Worm (Caenorhabditis elegans) whole organism, L1 larva: ENCODE data around the gene hrg-1.
A peak's percentile ranks its signal among the peaks of the same experiment; 100 is the strongest.

ENCODE experiments used
- C04F5.9 ChIP-seq: sonication (generic microtip); optimal IDR thresholded peaks from 2 replicates; lab custom pipeline; 2016; ENCODE audit warnings: missing genetic modification characterization, missing compliant biosample characterization
- alr-1 ChIP-seq: fragments of 200-800 bp; sonication (Bioruptor generic); optimal IDR thresholded peaks from 2 replicates; lab custom pipeline; 2018; ENCODE audit warnings: borderline replicate concordance, mild to moderate bottlenecking, missing genetic modification characterization, missing compliant biosample characterization
- blmp-1 ChIP-seq: fragments of 150-350 bp; optimal IDR thresholded peaks from 2 replicates; lab custom pipeline; 2014; ENCODE audit warnings: missing biosample characterization, missing genetic modification characterization
- ces-1 ChIP-seq: fragments of 150-350 bp; optimal IDR thresholded peaks from 2 replicates; lab custom pipeline; 2014; ENCODE audit warnings: missing biosample characterization, missing genetic modification reagents, missing genetic modification characterization
- dpl-1 ChIP-seq, 3 experiments: fragments of 150-350 bp in 2 of 3; sonication (generic microtip) in 1 of 3; optimal IDR thresholded peaks; 2 replicates each; lab custom pipeline; 2014 to 2017; ENCODE audit warnings: missing biosample characterization in 3 of 3, missing genetic modification characterization in 3 of 3, missing genetic modification reagents in 3 of 3
- elt-2 ChIP-seq: sonication (generic microtip); optimal IDR thresholded peaks from 2 replicates; lab custom pipeline; 2016; ENCODE audit warnings: missing genetic modification characterization, mild to moderate bottlenecking, inconsistent platforms, missing compliant biosample characterization, missing genetic modification reagents
- fkh-10 ChIP-seq: sonication (generic microtip); optimal IDR thresholded peaks from 2 replicates; lab custom pipeline; 2017; ENCODE audit warnings: missing biosample characterization, missing genetic modification reagents, missing genetic modification characterization
- lin-14 ChIP-seq: fragments of 200-800 bp; sonication (Bioruptor generic); optimal IDR thresholded peaks from 2 replicates; lab custom pipeline; 2018; ENCODE audit warnings: mild to moderate bottlenecking, missing genetic modification characterization, moderate library complexity, missing compliant biosample characterization
- lin-35 ChIP-seq, 2 experiments: fragments of 150-350 bp; optimal IDR thresholded peaks; 2 replicates each; lab custom pipeline; 2014; ENCODE audit warnings: missing biosample characterization in 2 of 2, missing genetic modification characterization in 2 of 2, missing genetic modification reagents in 2 of 2
- lir-3 ChIP-seq: sonication (generic microtip); optimal IDR thresholded peaks from 2 replicates; lab custom pipeline; 2016; ENCODE audit warnings: mild to moderate bottlenecking, missing genetic modification characterization, moderate library complexity, missing compliant biosample characterization; ENCODE audit not compliant: poor library complexity
- mdl-1 ChIP-seq, 2 experiments: fragments of 150-350 bp; optimal IDR thresholded peaks; 2 replicates each; lab custom pipeline; 2014 to 2017; ENCODE audit warnings: missing biosample characterization in 2 of 2, missing genetic modification characterization in 2 of 2, inconsistent platforms in 1 of 2
- nhr-12 ChIP-seq: sonication (generic microtip); optimal IDR thresholded peaks from 2 replicates; lab custom pipeline; 2017; ENCODE audit warnings: missing biosample characterization, missing genetic modification characterization
- nhr-20 ChIP-seq: sonication (generic microtip); optimal IDR thresholded peaks from 2 replicates; lab custom pipeline; 2016; ENCODE audit warnings: mild to moderate bottlenecking, missing genetic modification characterization, missing compliant biosample characterization
- nhr-47 ChIP-seq: sonication (generic microtip); optimal IDR thresholded peaks from 2 replicates; lab custom pipeline; 2016; ENCODE audit warnings: mild to moderate bottlenecking, missing genetic modification characterization, moderate library complexity, missing compliant biosample characterization
- nhr-71 ChIP-seq: sonication (generic microtip); optimal IDR thresholded peaks from 2 replicates; lab custom pipeline; 2016; ENCODE audit warnings: mild to moderate bottlenecking, missing genetic modification characterization, moderate library complexity, missing compliant biosample characterization
- nhr-76 ChIP-seq: sonication (generic microtip); optimal IDR thresholded peaks from 2 replicates; lab custom pipeline; 2017; ENCODE audit warnings: missing biosample characterization, missing genetic modification characterization
- nhr-85 ChIP-seq: sonication (generic microtip); peaks from one replicate; lab custom pipeline; 2016; ENCODE audit warnings: missing genetic modification characterization, inconsistent platforms, missing compliant biosample characterization
- nhr-90 ChIP-seq: sonication (generic microtip); optimal IDR thresholded peaks from 2 replicates; lab custom pipeline; 2016; ENCODE audit warnings: mild to moderate bottlenecking, missing genetic modification characterization, missing compliant biosample characterization; ENCODE audit not compliant: poor library complexity
- rnt-1 ChIP-seq: sonication (generic microtip); optimal IDR thresholded peaks from 2 replicates; lab custom pipeline; 2016; ENCODE audit warnings: mild to moderate bottlenecking, missing genetic modification characterization, moderate library complexity, missing compliant biosample characterization

hrg-1 gene

DNA sequence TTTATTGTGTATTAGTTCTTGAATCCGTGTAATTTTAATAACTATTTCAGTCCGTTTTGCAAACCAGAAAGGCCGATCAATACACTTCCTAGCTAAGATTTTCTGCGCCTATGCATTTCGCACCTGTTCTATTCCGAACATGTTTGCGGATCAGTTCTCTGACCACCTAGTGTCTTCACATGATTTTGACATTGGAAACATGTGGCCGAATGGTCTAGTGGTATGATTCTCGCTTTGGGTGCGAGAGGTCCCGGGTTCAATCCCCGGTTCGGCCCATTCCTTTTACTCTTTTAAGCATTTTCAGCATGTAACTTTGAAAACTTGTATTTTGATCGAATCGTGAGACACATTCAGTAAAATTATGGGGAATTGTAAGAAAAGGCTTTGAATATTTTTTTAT lies 46.7 kb downstream of the hrg-1 start (continued):
- TF ChIP-seq blmp-1 (tag; lab: Kevin White, UChicago) (peak; percentile 17), dpl-1 (GFP tag; optimal IDR thresholded peaks at IDR 0.05; lab: Kevin White, UChicago) (no peak), nhr-71 (tag; lab: Kevin White, UChicago) (peak; percentile 22), mdl-1 (tag; optimal IDR thresholded peaks at IDR 0.05; lab: Kevin White, UChicago) (peak in 1 of 2 experiments; percentile 6), nhr-20 (tag; lab: Kevin White, UChicago) (peak; percentile 26)

DNA sequence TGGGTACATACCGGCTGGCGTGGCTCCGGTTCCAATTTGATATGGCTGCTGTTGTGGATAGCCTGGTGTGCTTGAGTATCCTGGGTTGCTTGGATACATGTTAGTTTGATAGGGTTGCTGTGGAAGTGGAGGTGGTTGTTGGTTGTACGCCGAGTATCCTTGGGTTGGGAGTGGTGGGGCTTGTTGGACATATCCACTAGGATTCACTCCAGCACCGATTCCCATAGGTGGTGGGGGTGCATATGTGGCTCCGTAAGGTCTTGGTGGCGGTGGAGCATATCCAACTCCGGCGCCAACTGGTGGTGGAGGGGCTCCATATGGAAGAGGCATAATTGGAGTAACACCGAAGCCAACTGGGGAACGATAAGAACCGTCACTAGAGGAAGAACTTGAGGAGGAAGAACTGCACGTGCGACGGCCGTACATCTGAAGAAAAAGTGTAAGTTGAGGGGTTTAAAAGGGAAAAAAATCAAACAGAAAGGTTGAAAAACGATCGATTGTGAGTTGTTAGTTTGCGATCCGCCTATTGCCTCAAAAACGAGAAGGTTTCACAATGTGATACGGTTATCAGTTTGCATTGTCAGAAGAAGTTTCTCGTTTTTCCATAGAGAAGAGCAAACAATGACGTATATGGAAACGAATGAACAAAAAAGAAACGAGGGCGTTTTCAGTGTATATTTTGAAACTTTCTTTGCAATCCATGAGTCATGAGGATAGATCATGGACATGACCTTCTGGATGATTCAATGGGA lies 47.6 kb downstream of the hrg-1 start, which contains the start of gene C16B8.3:
TSS of gene C16B8.3 (minus strand) at position 426 of the 752 bp plus-strand sequence.
- peak in 1 of 2 experiments; percentile 3 for TF ChIP-seq mdl-1 (tag; optimal IDR thresholded peaks at IDR 0.05; lab: Kevin White, UChicago)
- peak; percentile 73 for TF ChIP-seq elt-2
- peak; percentile 10 for TF ChIP-seq nhr-20 (tag; lab: Kevin White, UChicago)
- TF ChIP-seq lin-35 (GFP tag; optimal IDR thresholded peaks at IDR 0.05; lab: Kevin White, UChicago): peak in 1 of 2 experiments; percentile 23
- TF ChIP-seq nhr-85 (tag; lab: Kevin White, UChicago): no peak
- TF ChIP-seq nhr-47 (tag; lab: Kevin White, UChicago): no peak

DNA sequence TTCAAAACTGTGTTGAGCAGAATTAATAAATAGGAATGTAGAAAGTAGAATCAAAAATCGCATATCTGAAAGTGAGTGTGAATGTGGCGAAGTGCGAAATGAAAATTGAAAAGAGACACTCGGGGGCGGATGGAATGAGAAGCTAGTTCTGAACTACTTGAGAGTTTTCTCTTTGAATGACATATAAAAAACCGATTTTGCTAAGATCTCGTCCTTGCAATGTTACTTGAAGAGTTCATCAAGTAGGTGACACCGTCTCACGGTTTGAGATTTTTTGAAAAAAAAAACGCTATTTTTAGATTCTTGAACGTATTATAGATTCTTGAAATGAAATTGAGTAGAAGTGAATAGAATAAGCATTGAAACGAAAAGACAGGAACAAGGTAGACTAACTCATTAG lies 49.7 kb downstream of the hrg-1 start, which contains the start of gene C16B8.2:
TSS of gene C16B8.2 (minus strand) at position 101 of the 400 bp plus-strand sequence.
- TF ChIP-seq ces-1: no peak
- no peak for TF ChIP-seq alr-1 (tag; lab: Kevin White, UChicago)
- TF ChIP-seq nhr-76 (tag; lab: Kevin White, UChicago): no peak
- TF ChIP-seq nhr-90 (tag; lab: Kevin White, UChicago): no peak
- TF ChIP-seq lir-3 (tag; lab: Kevin White, UChicago): no peak

DNA sequence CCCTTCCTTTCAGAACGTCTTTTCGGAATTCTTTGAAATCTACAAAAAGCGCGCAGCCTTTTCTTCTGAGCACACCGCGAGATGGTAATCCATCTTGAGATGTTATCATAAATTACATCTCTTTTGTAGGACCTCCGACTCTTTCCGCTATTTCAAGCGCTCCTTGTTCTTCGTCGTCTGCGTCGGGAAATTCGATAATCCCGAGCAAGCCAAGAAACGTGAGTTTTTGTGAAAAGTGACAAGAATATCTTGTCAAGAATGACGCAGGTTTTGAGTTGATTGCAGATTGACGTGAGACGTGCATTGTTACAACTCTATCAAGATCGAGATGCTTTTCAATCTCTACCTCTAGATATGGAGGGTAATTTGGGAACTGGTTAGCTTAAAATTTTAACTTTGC lies 55.7 kb downstream of the hrg-1 start:
- no peak for TF ChIP-seq lir-3 (tag; lab: Kevin White, UChicago)
- peak; percentile 9 for TF ChIP-seq nhr-71 (tag; lab: Kevin White, UChicago)
- TF ChIP-seq lin-14 (GFP tag; lab: Kevin White, UChicago): peak; percentile 62
- peak; percentile 20 for TF ChIP-seq rnt-1
- peak; percentile 80 for TF ChIP-seq fkh-10 (GFP tag; lab: Kevin White, UChicago)

DNA sequence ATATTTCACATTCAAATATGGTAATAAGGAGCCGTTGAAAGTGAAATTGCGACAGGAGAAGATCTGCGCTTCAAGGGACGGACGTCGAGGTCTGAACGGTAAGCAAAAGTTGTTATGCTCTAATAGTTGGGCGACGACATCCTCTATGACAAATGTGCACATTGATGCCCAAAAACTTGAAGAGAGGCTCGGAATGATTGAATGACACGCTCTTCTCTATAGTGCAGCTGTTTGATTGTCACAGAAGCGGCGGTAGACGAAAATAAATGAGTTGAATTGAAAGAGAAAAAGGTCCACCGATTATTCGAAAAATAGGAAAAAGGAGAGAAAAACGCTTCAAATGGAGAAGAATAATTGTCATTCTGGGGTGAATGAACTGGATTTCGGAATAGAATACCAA lies 56.8 kb downstream of the hrg-1 start:
- TF ChIP-seq lin-14 (GFP tag; lab: Kevin White, UChicago) (peak; percentile 33), nhr-12 (tag; lab: Kevin White, UChicago) (no peak), rnt-1 (peak; percentile 34)

DNA sequence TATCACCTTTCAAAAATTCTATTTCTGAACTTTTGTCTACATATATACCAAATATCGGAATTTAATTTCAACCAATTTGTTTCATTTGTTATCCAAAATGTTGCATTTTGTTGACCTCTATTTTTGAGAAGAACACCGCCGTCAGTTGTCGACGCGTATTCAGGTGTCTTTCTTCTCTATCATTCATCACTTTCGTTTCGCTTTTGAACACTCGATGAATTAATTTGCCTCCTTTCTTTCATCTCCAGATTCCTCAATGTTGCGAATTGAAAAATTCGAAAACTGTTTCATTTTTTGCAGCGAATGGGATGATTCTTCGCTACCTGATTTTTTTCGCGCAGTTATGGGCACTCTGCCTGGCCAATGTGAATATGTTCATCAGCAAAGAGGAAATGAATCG lies 57.8 kb downstream of the hrg-1 start, which contains the start of gene lin-18:
TSS of gene lin-18 (plus strand) at position 301 of the 400 bp plus-strand sequence.
- TF ChIP-seq blmp-1 (tag; lab: Kevin White, UChicago) (peak; percentile 49), C04F5.9 (tag; lab: Kevin White, UChicago) (no peak)
